Fruit fly (Drosophila melanogaster) whole organism, wandering third instar larva: ENCODE measurements around the gene hth.

Source experiments
- Abd-B ChIP-seq: fragments of >200 bp; optimal IDR thresholded peaks from 2 replicates; lab custom pipeline; 2017; ENCODE audit warnings: missing biosample characterization, missing genetic modification characterization
- CrebA ChIP-seq: fragments of 200-800 bp; sonication (Bioruptor generic); optimal IDR thresholded peaks from 2 replicates; lab custom pipeline; 2016; ENCODE audit warnings: missing biosample characterization, mild to moderate bottlenecking, missing genetic modification characterization, borderline replicate concordance
- Dfd ChIP-seq: fragments of >200 bp; optimal IDR thresholded peaks from 2 replicates; lab custom pipeline; 2017; ENCODE audit warnings: missing biosample characterization, missing genetic modification characterization
- Dif ChIP-seq: fragments of 200-275, 200-300 bp; sonication (Bioruptor generic); optimal IDR thresholded peaks from 2 replicates; lab custom pipeline; 2018; ENCODE audit warnings: missing biosample characterization, missing genetic modification characterization; ENCODE audit not compliant: partially characterized antibody
- GATAd ChIP-seq: sonication (Bioruptor generic); optimal IDR thresholded peaks from 2 replicates; lab custom pipeline; 2016; ENCODE audit warnings: missing biosample characterization, missing genetic modification characterization
- Hnf4 ChIP-seq: fragments of 200-800 bp; sonication (Bioruptor generic); optimal IDR thresholded peaks from 2 replicates; lab custom pipeline; 2016; ENCODE audit warnings: missing biosample characterization, mild to moderate bottlenecking, missing genetic modification characterization
- Hr78 ChIP-seq: fragments of >200 bp; optimal IDR thresholded peaks from 2 replicates; lab custom pipeline; 2017; ENCODE audit warnings: missing biosample characterization, missing genetic modification characterization
- Hr83 ChIP-seq: fragments of 200-300 bp; sonication (Bioruptor generic); optimal IDR thresholded peaks from 2 replicates; lab custom pipeline; 2016; ENCODE audit warnings: missing biosample characterization, mild to moderate bottlenecking, missing genetic modification characterization, moderate library complexity; ENCODE audit not compliant: poor library complexity, severe bottlenecking
- Mio ChIP-seq: sonication (Bioruptor generic); optimal IDR thresholded peaks from 2 replicates; lab custom pipeline; 2016; ENCODE audit warnings: missing biosample characterization, missing genetic modification characterization
- Myc ChIP-seq: fragments of >200 bp; optimal IDR thresholded peaks from 2 replicates; lab custom pipeline; 2017
- Rel ChIP-seq, 2 experiments: fragments of 200-800 bp; sonication (Bioruptor generic) in 1 of 2; optimal IDR thresholded peaks; 2 replicates in 1 of 2; 3 replicates in 1 of 2; lab custom pipeline; 2016 to 2019; ENCODE audit warnings: mild to moderate bottlenecking in 2 of 2, missing biosample characterization in 2 of 2, missing genetic modification characterization in 2 of 2, moderate library complexity in 1 of 2
- Sp1 ChIP-seq: fragments of 200-800 bp; sonication (Bioruptor generic); optimal IDR thresholded peaks from 3 replicates; lab custom pipeline; 2019; ENCODE audit warnings: missing biosample characterization, mild to moderate bottlenecking, missing genetic modification characterization, moderate library complexity
- Vsx2 ChIP-seq: fragments of 200-300, 225-300 bp; sonication (Bioruptor generic); optimal IDR thresholded peaks from 2 replicates; lab custom pipeline; 2018; ENCODE audit warnings: missing biosample characterization, missing genetic modification characterization; ENCODE audit not compliant: partially characterized antibody
- br ChIP-seq: fragments of 200-800 bp; sonication (Bioruptor generic); optimal IDR thresholded peaks from 2 replicates; lab custom pipeline; 2016; ENCODE audit warnings: missing biosample characterization, missing genetic modification characterization
- brk ChIP-seq: fragments of 200-800 bp; sonication (Bioruptor generic); optimal IDR thresholded peaks from 2 replicates; lab custom pipeline; 2016; ENCODE audit warnings: missing biosample characterization, mild to moderate bottlenecking, missing genetic modification characterization
- dl ChIP-seq, 2 experiments: fragments of 175-275, 200-275 bp in 1 of 2; fragments of 200-275 bp in 1 of 2; sonication (Bioruptor generic); optimal IDR thresholded peaks; lab custom pipeline; 2018; ENCODE audit warnings: mild to moderate bottlenecking in 2 of 2, missing biosample characterization in 2 of 2, missing genetic modification characterization in 2 of 2, moderate library complexity in 2 of 2; ENCODE audit not compliant: partially characterized antibody in 2 of 2, insufficient read depth in 1 of 2
- dsf ChIP-seq: sonication (Bioruptor generic); optimal IDR thresholded peaks from 2 replicates; lab custom pipeline; 2016; ENCODE audit warnings: missing biosample characterization, missing genetic modification characterization, borderline replicate concordance
- ey ChIP-seq: fragments of 200-800 bp; sonication (Bioruptor generic); optimal IDR thresholded peaks from 2 replicates; lab custom pipeline; 2016; ENCODE audit warnings: missing biosample characterization, missing genetic modification characterization
- foxo ChIP-seq, 2 experiments: fragments of 200-800 bp; sonication (Bioruptor generic); optimal IDR thresholded peaks; 2 replicates in 1 of 2; 3 replicates in 1 of 2; lab custom pipeline; 2016 to 2017; ENCODE audit warnings: missing biosample characterization in 2 of 2, missing genetic modification characterization in 2 of 2
- fru ChIP-seq: fragments of 200-800 bp; sonication (Bioruptor generic); optimal IDR thresholded peaks from 3 replicates; lab custom pipeline; 2016; ENCODE audit warnings: missing biosample characterization, mild to moderate bottlenecking, missing genetic modification characterization
- h ChIP-seq: fragments of 200-800 bp; sonication (Bioruptor generic); optimal IDR thresholded peaks from 3 replicates; lab custom pipeline; 2016; ENCODE audit warnings: missing biosample characterization, mild to moderate bottlenecking, missing genetic modification characterization
- jim ChIP-seq: fragments of 175-275, 200-325 bp; sonication (Bioruptor generic); optimal IDR thresholded peaks from 2 replicates; lab custom pipeline; 2016; ENCODE audit warnings: missing biosample characterization, mild to moderate bottlenecking, missing genetic modification characterization
- lola ChIP-seq: fragments of >200 bp; optimal IDR thresholded peaks from 2 replicates; lab custom pipeline; 2017; ENCODE audit warnings: missing biosample characterization, missing genetic modification characterization
- pan ChIP-seq: fragments of >200 bp; optimal IDR thresholded peaks from 2 replicates; lab custom pipeline; 2017
- psq ChIP-seq: fragments of 200-800 bp; sonication (Bioruptor generic); optimal IDR thresholded peaks from 3 replicates; lab custom pipeline; 2017; ENCODE audit warnings: missing biosample characterization, mild to moderate bottlenecking, missing genetic modification characterization, moderate library complexity
- rgr ChIP-seq: fragments of 200-800 bp; sonication (Bioruptor generic); optimal IDR thresholded peaks from 3 replicates; lab custom pipeline; 2016; ENCODE audit warnings: missing biosample characterization, mild to moderate bottlenecking, missing genetic modification characterization
- sv ChIP-seq: fragments of 200-800 bp; sonication (Bioruptor generic); optimal IDR thresholded peaks from 3 replicates; lab custom pipeline; 2016; ENCODE audit warnings: missing biosample characterization, missing genetic modification characterization
- tai ChIP-seq: sonication (Bioruptor generic); optimal IDR thresholded peaks from 2 replicates; lab custom pipeline; 2016; ENCODE audit warnings: missing biosample characterization, missing genetic modification characterization
- usp ChIP-seq: fragments of >200 bp; optimal IDR thresholded peaks from 2 replicates; lab custom pipeline; 2017; ENCODE audit warnings: missing biosample characterization, missing genetic modification characterization
- woc ChIP-seq: sonication (Bioruptor generic); optimal IDR thresholded peaks from 2 replicates; lab custom pipeline; 2016; ENCODE audit warnings: missing biosample characterization, mild to moderate bottlenecking, missing genetic modification characterization

The hth gene

dm6 chr3R:10573665-10574064, 65.7 kb downstream of the hth start:
- no peak for TF ChIP-seq Vsx2 (GFP tag; lab: Kevin White, UChicago)
- TF ChIP-seq woc: peak; percentile 2

dm6 chr3R:10571237-10571863, 68.0 kb downstream of the hth start:
- no peak for TF ChIP-seq sv (GFP tag; lab: Kevin White, UChicago)
- TF ChIP-seq foxo (GFP tag; optimal IDR thresholded peaks at IDR 0.05; lab: Kevin White, UChicago): no peak

dm6 chr3R:10570658-10571057, 68.7 kb downstream of the hth start:
- TF ChIP-seq sv (GFP tag; lab: Kevin White, UChicago) (no peak), dsf (GFP tag; lab: Kevin White, UChicago) (no peak), rgr (GFP tag; lab: Kevin White, UChicago) (no peak), Myc (lab: Kevin White, UChicago) (no peak), jim (GFP tag; lab: Kevin White, UChicago) (no peak), usp (no peak), Dif (GFP tag; lab: Kevin White, UChicago) (no peak), tai (GFP tag; lab: Kevin White, UChicago) (no peak), lola (GFP tag; lab: Kevin White, UChicago) (no peak), h (GFP tag; lab: Kevin White, UChicago) (no peak), Hr83 (no peak), Sp1 (GFP tag; lab: Kevin White, UChicago) (no peak), Hnf4 (GFP tag; lab: Kevin White, UChicago) (no peak), ey (GFP tag; lab: Kevin White, UChicago) (no peak), fru (GFP tag; lab: Kevin White, UChicago) (no peak)

- TF ChIP-seq Hr78 (no peak), Hr83 (no peak), usp (no peak), Rel (GFP tag; optimal IDR thresholded peaks at IDR 0.05; lab: Kevin White, UChicago) (no peak), Rel (tag; optimal IDR thresholded peaks at IDR 0.05; lab: Kevin White, UChicago) (no peak), Abd-B (GFP tag; lab: Kevin White, UChicago) (no peak), ey (GFP tag; lab: Kevin White, UChicago) (no peak), Dfd (GFP tag; lab: Kevin White, UChicago) (no peak), Myc (lab: Kevin White, UChicago) (no peak), sv (GFP tag; lab: Kevin White, UChicago) (no peak), br (no peak)
Measured at dm6 chr3R:10568537-10568936, 70.8 kb downstream of the hth start.

- TF ChIP-seq Myc (lab: Kevin White, UChicago): no peak
- TF ChIP-seq pan (lab: Kevin White, UChicago): no peak
- TF ChIP-seq Hnf4 (GFP tag; lab: Kevin White, UChicago): no peak
- no peak for TF ChIP-seq brk (GFP tag; lab: Kevin White, UChicago)
- no peak for TF ChIP-seq tai (GFP tag; lab: Kevin White, UChicago)
- no peak for TF ChIP-seq fru (GFP tag; lab: Kevin White, UChicago)
- no peak for TF ChIP-seq CrebA (GFP tag; lab: Kevin White, UChicago)
- no peak for TF ChIP-seq psq (GFP tag; lab: Kevin White, UChicago)
- TF ChIP-seq GATAd: no peak
- TF ChIP-seq Sp1 (GFP tag; lab: Kevin White, UChicago): no peak
- TF ChIP-seq Hr83: no peak
- no peak for TF ChIP-seq woc
- no peak for TF ChIP-seq br
Measured at dm6 chr3R:10566441-10567179, 72.8 kb downstream of the hth start.

dm6 chr3R:10564229-10564628, 75.1 kb downstream of the hth start:
- peak; percentile 1 for TF ChIP-seq fru (GFP tag; lab: Kevin White, UChicago)
- TF ChIP-seq h (GFP tag; lab: Kevin White, UChicago): peak; percentile 19
- no peak for TF ChIP-seq dl (GFP tag; optimal IDR thresholded peaks at IDR 0.05; lab: Kevin White, UChicago; ENCODE audit: insufficient read depth in 1 of 2, partially characterized antibody in 2 of 2)
- no peak for TF ChIP-seq Mio (GFP tag; lab: Kevin White, UChicago)
- TF ChIP-seq sv (GFP tag; lab: Kevin White, UChicago): peak; percentile 17
- peak; percentile 10 for TF ChIP-seq tai (GFP tag; lab: Kevin White, UChicago)
- peak; percentile 9 for TF ChIP-seq ey (GFP tag; lab: Kevin White, UChicago)
- TF ChIP-seq, all 38 proteins: peak for 5
